Worm (Caenorhabditis elegans) whole organism, L3 larva: Measurements from ENCODE around the gene chil-13.
A peak's percentile ranks its signal among the peaks of the same experiment; 100 is the strongest.

ENCODE experiments used
- ZK546.5 ChIP-seq: sonication (generic microtip); optimal IDR thresholded peaks from 2 replicates; lab custom pipeline; 2017; ENCODE audit warnings: missing biosample characterization, missing genetic modification characterization
- ama-1 ChIP-seq: fragments of 150-350 bp; optimal IDR thresholded peaks from 2 replicates; lab custom pipeline; 2018
- ceh-16 ChIP-seq: sonication (generic microtip); optimal IDR thresholded peaks from 2 replicates; lab custom pipeline; 2017; ENCODE audit warnings: missing biosample characterization, missing genetic modification characterization
- daf-12 ChIP-seq: fragments of 150-350 bp; optimal IDR thresholded peaks from 2 replicates; lab custom pipeline; 2014; ENCODE audit warnings: missing biosample characterization, missing genetic modification reagents, missing genetic modification characterization
- egl-27 ChIP-seq: sonication (generic microtip); optimal IDR thresholded peaks from 4 replicates; lab custom pipeline; 2017; ENCODE audit warnings: missing biosample characterization, missing genetic modification reagents, missing genetic modification characterization
- egl-5 ChIP-seq: fragments of 150-350 bp; optimal IDR thresholded peaks from 2 replicates; lab custom pipeline; 2017; ENCODE audit warnings: missing biosample characterization, missing genetic modification reagents, missing genetic modification characterization, inconsistent platforms
- elt-2 ChIP-seq: sonication (generic microtip); optimal IDR thresholded peaks from 2 replicates; lab custom pipeline; 2016; ENCODE audit warnings: missing genetic modification reagents, mild to moderate bottlenecking, missing genetic modification characterization, missing compliant biosample characterization
- fkh-10 ChIP-seq: sonication (generic microtip); optimal IDR thresholded peaks from 2 replicates; lab custom pipeline; 2017; ENCODE audit warnings: missing biosample characterization, missing genetic modification reagents, missing genetic modification characterization
- fkh-2 ChIP-seq: fragments of 150-350 bp; optimal IDR thresholded peaks from 2 replicates; lab custom pipeline; 2014; ENCODE audit warnings: missing biosample characterization, missing genetic modification reagents, missing genetic modification characterization
- fos-1 ChIP-seq: fragments of 150-350 bp; optimal IDR thresholded peaks from 2 replicates; lab custom pipeline; 2014; ENCODE audit warnings: missing biosample characterization, missing genetic modification characterization
- hmg-11 ChIP-seq: sonication (generic microtip); optimal IDR thresholded peaks from 2 replicates; lab custom pipeline; 2016; ENCODE audit warnings: missing genetic modification characterization, missing compliant biosample characterization
- jun-1 ChIP-seq: fragments of 150-350 bp; optimal IDR thresholded peaks from 2 replicates; lab custom pipeline; 2014; ENCODE audit warnings: missing biosample characterization, missing genetic modification reagents, missing genetic modification characterization
- lin-39 ChIP-seq: fragments of 150-350 bp; optimal IDR thresholded peaks from 2 replicates; lab custom pipeline; 2018; ENCODE audit warnings: missing biosample characterization, missing genetic modification reagents, missing genetic modification characterization
- lsy-12 ChIP-seq: sonication (generic microtip); optimal IDR thresholded peaks from 2 replicates; lab custom pipeline; 2016; ENCODE audit warnings: mild to moderate bottlenecking, missing genetic modification characterization, missing compliant biosample characterization
- mdl-1 ChIP-seq: fragments of 150-350 bp; optimal IDR thresholded peaks from 2 replicates; lab custom pipeline; 2014; ENCODE audit warnings: missing biosample characterization, missing genetic modification characterization
- nfya-1 ChIP-seq: sonication (generic microtip); optimal IDR thresholded peaks from 2 replicates; lab custom pipeline; 2017; ENCODE audit warnings: missing genetic modification characterization, mild to moderate bottlenecking, missing compliant biosample characterization, antibody characterized with exemption, moderate library complexity; ENCODE audit not compliant: insufficient read depth
- nhr-11 ChIP-seq: fragments of 150-350 bp; optimal IDR thresholded peaks from 2 replicates; lab custom pipeline; 2014; ENCODE audit warnings: missing biosample characterization, missing genetic modification characterization
- nhr-237 ChIP-seq: fragments of 150-350 bp; optimal IDR thresholded peaks from 2 replicates; lab custom pipeline; 2014; ENCODE audit warnings: missing biosample characterization, missing genetic modification characterization
- nhr-76 ChIP-seq: fragments of 150-350 bp; sonication (generic microtip); optimal IDR thresholded peaks from 5 replicates; lab custom pipeline; 2014; ENCODE audit warnings: missing biosample characterization, missing genetic modification characterization
- pqm-1 ChIP-seq: fragments of 150-350 bp; optimal IDR thresholded peaks from 2 replicates; lab custom pipeline; 2017; ENCODE audit warnings: missing biosample characterization, missing genetic modification characterization, inconsistent platforms
- snpc-4 ChIP-seq: fragments of 150-350 bp; optimal IDR thresholded peaks from 2 replicates; lab custom pipeline; 2014; ENCODE audit warnings: missing biosample characterization, missing genetic modification characterization
- unc-62 ChIP-seq: fragments of 150-350 bp; sonication (generic microtip); optimal IDR thresholded peaks from 4 replicates; lab custom pipeline; 2014; ENCODE audit warnings: missing biosample characterization, missing genetic modification reagents, missing genetic modification characterization
- zag-1 ChIP-seq: fragments of 150-350 bp; optimal IDR thresholded peaks from 2 replicates; lab custom pipeline; 2014; ENCODE audit warnings: missing biosample characterization, missing genetic modification characterization

chil-13 gene

DNA sequence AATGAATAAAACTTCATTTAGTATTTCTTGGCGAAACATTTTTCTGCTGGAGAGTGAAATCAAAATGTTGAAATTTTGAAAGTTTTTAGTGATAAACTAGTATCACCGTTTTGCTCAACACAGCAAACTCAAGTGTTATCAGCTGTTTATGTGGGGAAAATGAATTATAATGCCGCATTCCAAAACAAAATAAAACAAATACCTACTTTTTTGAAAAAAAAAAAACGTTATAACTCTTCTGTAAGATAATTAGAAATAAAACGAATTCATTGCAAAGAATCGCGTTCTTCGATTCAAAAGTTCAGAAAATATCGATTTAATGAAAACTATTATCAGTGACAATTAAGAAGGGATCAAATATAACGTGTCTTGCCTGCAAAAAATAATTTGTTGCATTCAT is 40.6 kb downstream of the chil-13 start, which contains the start of gene Y51B9A.9:
TSS of gene Y51B9A.9 (minus strand) at position 101 of the 400 bp plus-strand sequence.
- TF ChIP-seq nhr-237 (tag; lab: Kevin White, UChicago) (no peak), mdl-1 (tag; lab: Kevin White, UChicago) (no peak), elt-2 (peak; percentile 22), nhr-76 (tag; lab: Kevin White, UChicago) (no peak), pqm-1 (tag; lab: Kevin White, UChicago) (no peak)

DNA sequence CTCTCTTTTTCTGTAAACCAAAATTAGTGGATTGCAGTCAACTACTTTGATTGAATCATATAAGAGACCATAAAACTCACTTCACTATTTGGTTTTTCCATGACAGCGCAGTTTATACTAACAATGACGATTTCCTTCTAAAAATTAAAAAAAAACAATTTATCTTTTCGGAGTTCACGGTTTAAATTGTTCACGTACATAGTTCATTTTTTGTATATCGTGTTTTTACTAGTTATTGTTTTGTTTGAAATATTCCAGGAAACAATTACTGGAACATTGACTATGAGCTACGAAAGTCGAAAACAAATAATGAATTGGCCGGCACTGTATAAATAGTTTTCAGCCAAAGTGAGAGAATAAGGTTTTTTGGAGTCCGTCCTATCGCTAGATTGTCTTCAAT is 45.4 kb downstream of the chil-13 start, which contains the start of gene lido-17:
TSS of gene lido-17 (minus strand) at position 101 of the 400 bp plus-strand sequence.
- TF ChIP-seq unc-62 (GFP tag; lab: Kevin White, UChicago) (no peak), ZK546.5 (tag; lab: Kevin White, UChicago) (no peak), snpc-4 (tag; lab: Kevin White, UChicago) (no peak), nhr-11 (tag; lab: Kevin White, UChicago) (no peak), egl-27 (tag; lab: Kevin White, UChicago) (no peak), ama-1 (no peak), lin-39 (no peak), nfya-1 (no peak), hmg-11 (tag; lab: Kevin White, UChicago) (no peak), fkh-2 (no peak), daf-12 (no peak), ceh-16 (tag; lab: Kevin White, UChicago) (no peak), fos-1 (no peak), zag-1 (no peak), lsy-12 (tag; lab: Kevin White, UChicago) (no peak), fkh-10 (GFP tag; lab: Kevin White, UChicago) (no peak), egl-5 (tag; lab: Kevin White, UChicago) (no peak), jun-1 (tag; lab: Kevin White, UChicago) (no peak), nhr-237 (tag; lab: Kevin White, UChicago) (no peak)
